Fruit fly (Drosophila melanogaster) whole organism, embryonic: ENCODE data around the gene CG7634.

Experiments used
- ATbp ChIP-seq: fragments of 200-800 bp; sonication (Bioruptor generic); optimal IDR thresholded peaks from 2 replicates; lab custom pipeline; 2017; ENCODE audit warnings: missing biosample characterization, mild to moderate bottlenecking, missing genetic modification characterization, missing genetic modification reagents
- Awh ChIP-seq: fragments of 200-800 bp; sonication (Bioruptor generic); IDR thresholded peaks from 2 replicates; pipeline ENCODE4, ENCODE4 v1.3.6; 2022; ENCODE audit warnings: missing biosample characterization, missing genetic modification characterization
- BtbVII ChIP-seq: fragments of 200-800 bp; sonication (Bioruptor generic); optimal IDR thresholded peaks from 3 replicates; lab custom pipeline; 2017; ENCODE audit warnings: missing biosample characterization, mild to moderate bottlenecking, missing genetic modification characterization
- CG10267 ChIP-seq: fragments of 200-800 bp; sonication (Bioruptor generic); optimal IDR thresholded peaks from 2 replicates; lab custom pipeline; 2018; ENCODE audit warnings: missing biosample characterization, mild to moderate bottlenecking, missing genetic modification characterization, moderate library complexity
- CG11085 ChIP-seq: fragments of 200-800 bp; sonication (Bioruptor generic); IDR thresholded peaks from 2 replicates; pipeline ENCODE4 v1.3.6; 2022; ENCODE audit warnings: missing biosample characterization, missing genetic modification characterization
- CG11695 ChIP-seq: fragments of 200-800 bp; sonication (Bioruptor generic); IDR thresholded peaks from 3 replicates; pipeline ENCODE4 v1.3.6; 2022; ENCODE audit warnings: missing biosample characterization, missing genetic modification characterization
- CG13424 ChIP-seq: fragments of 200-800 bp; sonication (Bioruptor generic); optimal IDR thresholded peaks from 2 replicates; lab custom pipeline; 2019; ENCODE audit warnings: missing biosample characterization, mild to moderate bottlenecking, missing genetic modification characterization, moderate library complexity
- CG14667 ChIP-seq: fragments of 200-800 bp; sonication (Bioruptor generic); IDR thresholded peaks from 2 replicates; pipeline ENCODE4 v1.3.6; 2022; ENCODE audit warnings: missing biosample characterization, missing genetic modification characterization
- CG16779 ChIP-seq: fragments of 200-800 bp; sonication (Bioruptor generic); IDR thresholded peaks from 2 replicates; pipeline ENCODE4 v1.3.6; 2022; ENCODE audit warnings: missing biosample characterization, missing genetic modification characterization
- CG17328 ChIP-seq: fragments of 200-800 bp; sonication (Bioruptor generic); IDR thresholded peaks from 2 replicates; pipeline ENCODE4 v1.3.6; 2022; ENCODE audit warnings: missing biosample characterization, missing genetic modification characterization
- CG17612 ChIP-seq: fragments of 200-800 bp; sonication (Bioruptor generic); IDR thresholded peaks from 2 replicates; pipeline ENCODE4 v1.3.6; 2022; ENCODE audit warnings: missing biosample characterization, missing genetic modification characterization
- CG18011 ChIP-seq: fragments of 200-800 bp; sonication (Bioruptor generic); optimal IDR thresholded peaks from 2 replicates; lab custom pipeline; 2017; ENCODE audit warnings: missing biosample characterization, missing genetic modification characterization, mild to moderate bottlenecking, moderate library complexity, missing genotype
- CG42726 ChIP-seq: fragments of 200-800 bp; sonication (Bioruptor generic); IDR thresholded peaks from 2 replicates; pipeline ENCODE4 v1.3.6; 2022; ENCODE audit warnings: missing biosample characterization, missing genetic modification characterization; ENCODE audit not compliant: partially characterized antibody
- CG4730 ChIP-seq: fragments of 200-800 bp; sonication (Bioruptor generic); IDR thresholded peaks from 2 replicates; pipeline ENCODE4 v1.3.6; 2022; ENCODE audit warnings: missing biosample characterization, missing genetic modification characterization
- CG6791 ChIP-seq: fragments of 200-800 bp; sonication (Bioruptor generic); IDR thresholded peaks from 3 replicates; pipeline ENCODE4 v1.3.6; 2022; ENCODE audit warnings: missing biosample characterization, missing genetic modification characterization; ENCODE audit not compliant: partially characterized antibody
- CG7928 ChIP-seq: fragments of 200-800 bp; sonication (Bioruptor generic); optimal IDR thresholded peaks from 2 replicates; lab custom pipeline; 2017; ENCODE audit warnings: missing biosample characterization, mild to moderate bottlenecking, missing genetic modification characterization
- CG8944 ChIP-seq: fragments of 200-800 bp; sonication (Bioruptor generic); optimal IDR thresholded peaks from 3 replicates; lab custom pipeline; 2016; ENCODE audit warnings: missing biosample characterization, missing genetic modification characterization
- Chrac-16 ChIP-seq: fragments of 200-800 bp; sonication (Bioruptor generic); optimal IDR thresholded peaks from 3 replicates; lab custom pipeline; 2016; ENCODE audit warnings: missing biosample characterization, missing genetic modification characterization
- Dbx ChIP-seq: fragments of 200-800 bp; sonication (Bioruptor generic); IDR thresholded peaks from 3 replicates; pipeline ENCODE4 v1.3.6; 2022; ENCODE audit warnings: missing biosample characterization, missing genetic modification characterization
- Jarid2 ChIP-seq: fragments of 200-800 bp; sonication (Bioruptor generic); optimal IDR thresholded peaks from 3 replicates; lab custom pipeline; 2017; ENCODE audit warnings: mild to moderate bottlenecking, missing biosample characterization, missing genetic modification reagents, missing genetic modification characterization
- Kr ChIP-seq: fragments of 200-800 bp; sonication (Bioruptor generic); optimal IDR thresholded peaks from 2 replicates; lab custom pipeline; 2017; ENCODE audit warnings: missing biosample characterization, mild to moderate bottlenecking, missing genetic modification characterization
- NFAT ChIP-seq: fragments of 200-800 bp; sonication (Bioruptor generic); IDR thresholded peaks from 2 replicates; pipeline ENCODE4 v1.3.6; 2022; ENCODE audit warnings: missing biosample characterization, missing genetic modification characterization
- NfI ChIP-seq: fragments of 200-800 bp; sonication (Bioruptor generic); optimal IDR thresholded peaks from 3 replicates; lab custom pipeline; 2018; ENCODE audit warnings: missing biosample characterization, mild to moderate bottlenecking, missing genetic modification characterization, moderate library complexity
- Opbp ChIP-seq: fragments of 200-800 bp; sonication (Bioruptor generic); IDR thresholded peaks from 3 replicates; pipeline ENCODE4 v1.3.6; 2022; ENCODE audit warnings: missing biosample characterization, missing genetic modification characterization; ENCODE audit not compliant: partially characterized antibody
- Pdp1 ChIP-seq, 2 experiments: fragments of 200-800 bp; sonication (Bioruptor generic); optimal IDR thresholded peaks; 3 replicates each; lab custom pipeline; 2016; ENCODE audit warnings: missing biosample characterization in 2 of 2, missing genetic modification characterization in 2 of 2, mild to moderate bottlenecking in 1 of 2, moderate library complexity in 1 of 2
- TFAM ChIP-seq: fragments of 200-800 bp; sonication (Bioruptor generic); optimal IDR thresholded peaks from 2 replicates; lab custom pipeline; 2017; ENCODE audit warnings: missing biosample characterization, missing genetic modification characterization, inconsistent platforms
- al ChIP-seq: fragments of 200-800 bp; sonication (Bioruptor generic); IDR thresholded peaks from 2 replicates; pipeline ENCODE4 v1.3.6; 2022; ENCODE audit warnings: missing biosample characterization, missing genetic modification characterization
- bowl ChIP-seq: fragments of 200-800 bp; sonication (Bioruptor generic); IDR thresholded peaks from 2 replicates; pipeline ENCODE4 v1.3.6; 2022; ENCODE audit warnings: missing biosample characterization, missing genetic modification characterization
- chn ChIP-seq: fragments of 200-800 bp; sonication (Bioruptor generic); optimal IDR thresholded peaks from 2 replicates; lab custom pipeline; 2016; ENCODE audit warnings: missing biosample characterization, missing genetic modification characterization
- dimm ChIP-seq: fragments of 200-800 bp; sonication (Bioruptor generic); IDR thresholded peaks from 2 replicates; pipeline ENCODE4 v1.3.6; 2022; ENCODE audit warnings: missing biosample characterization, missing genetic modification characterization
- dpn ChIP-seq, 2 experiments: fragments of 200-800 bp; sonication (Bioruptor generic); optimal IDR thresholded peaks; 3 replicates each; lab custom pipeline; 2016; ENCODE audit warnings: missing biosample characterization in 2 of 2, missing genetic modification characterization in 2 of 2
- gt ChIP-seq: fragments of 200-800 bp; sonication (Bioruptor generic); IDR thresholded peaks from 2 replicates; pipeline ENCODE4 v1.3.6; 2022; ENCODE audit warnings: missing biosample characterization, missing genetic modification characterization
- ham ChIP-seq: fragments of 200-800 bp; sonication (Bioruptor generic); IDR thresholded peaks from 2 replicates; pipeline ENCODE4 v1.3.6; 2022; ENCODE audit warnings: missing biosample characterization, missing genetic modification characterization
- inv ChIP-seq: fragments of 200-800 bp; sonication (Bioruptor generic); IDR thresholded peaks from 2 replicates; pipeline ENCODE4 v1.3.6; 2022; ENCODE audit warnings: missing biosample characterization, missing genetic modification characterization; ENCODE audit not compliant: partially characterized antibody
- jing ChIP-seq: fragments of 200-800 bp; sonication (Bioruptor generic); optimal IDR thresholded peaks from 2 replicates; lab custom pipeline; 2018; ENCODE audit warnings: missing biosample characterization, mild to moderate bottlenecking, missing genetic modification characterization
- knrl ChIP-seq: fragments of 200-800 bp; sonication (Bioruptor generic); IDR thresholded peaks from 3 replicates; pipeline ENCODE4 v1.3.6; 2022; ENCODE audit warnings: missing biosample characterization, missing genetic modification characterization; ENCODE audit not compliant: partially characterized antibody
- lola ChIP-seq, 3 experiments: fragments of >200 bp in 2 of 3; fragments of 200-800 bp in 1 of 3; sonication (Bioruptor generic) in 1 of 3; optimal IDR thresholded peaks; 2 replicates each; lab custom pipeline; 2017 to 2019; ENCODE audit warnings: missing biosample characterization in 3 of 3, missing genetic modification characterization in 3 of 3, mild to moderate bottlenecking in 1 of 3, moderate library complexity in 1 of 3
- onecut ChIP-seq: fragments of 200-800 bp; sonication (Bioruptor generic); IDR thresholded peaks from 2 replicates; pipeline ENCODE4 v1.3.6; 2022; ENCODE audit warnings: missing biosample characterization, missing genetic modification characterization
- pb ChIP-seq: fragments of 200-800 bp; sonication (Bioruptor generic); optimal IDR thresholded peaks from 3 replicates; lab custom pipeline; 2016; ENCODE audit warnings: missing biosample characterization, missing genetic modification characterization
- pho ChIP-seq: fragments of 200-800 bp; sonication (Bioruptor generic); optimal IDR thresholded peaks from 2 replicates; lab custom pipeline; 2016; ENCODE audit warnings: missing biosample characterization, missing genetic modification characterization
- pnt ChIP-seq: fragments of 200-800 bp; sonication (Bioruptor generic); optimal IDR thresholded peaks from 3 replicates; lab custom pipeline; 2016; ENCODE audit warnings: missing biosample characterization, missing genetic modification characterization
- sens ChIP-seq: fragments of 200-800 bp; sonication (Bioruptor generic); peaks from one replicate; lab custom pipeline; 2016; ENCODE audit warnings: missing biosample characterization, missing genetic modification characterization
- sob ChIP-seq: fragments of 200-800 bp; sonication (Bioruptor generic); IDR thresholded peaks from 2 replicates; pipeline ENCODE4 v1.3.6; 2022; ENCODE audit warnings: missing biosample characterization, missing genetic modification characterization
- stc ChIP-seq: fragments of 200-800 bp; sonication (Bioruptor generic); IDR thresholded peaks from 2 replicates; pipeline ENCODE4 v1.3.6; 2022; ENCODE audit warnings: missing biosample characterization, missing genetic modification characterization
- tup ChIP-seq: fragments of 200-800 bp; sonication (Bioruptor generic); optimal IDR thresholded peaks from 2 replicates; lab custom pipeline; 2016; ENCODE audit warnings: missing biosample characterization, mild to moderate bottlenecking, missing genetic modification characterization, moderate library complexity
- unc-4 ChIP-seq: fragments of 200-800 bp; sonication (Bioruptor generic); IDR thresholded peaks from 2 replicates; pipeline ENCODE4 v1.3.6; 2022; ENCODE audit warnings: missing biosample characterization, missing genetic modification characterization; ENCODE audit not compliant: partially characterized antibody
- zf30C ChIP-seq: fragments of 200-800 bp; sonication (Bioruptor generic); optimal IDR thresholded peaks from 3 replicates; lab custom pipeline; 2018; ENCODE audit warnings: missing biosample characterization, mild to moderate bottlenecking, missing genetic modification characterization

The CG7634 gene

DNA sequence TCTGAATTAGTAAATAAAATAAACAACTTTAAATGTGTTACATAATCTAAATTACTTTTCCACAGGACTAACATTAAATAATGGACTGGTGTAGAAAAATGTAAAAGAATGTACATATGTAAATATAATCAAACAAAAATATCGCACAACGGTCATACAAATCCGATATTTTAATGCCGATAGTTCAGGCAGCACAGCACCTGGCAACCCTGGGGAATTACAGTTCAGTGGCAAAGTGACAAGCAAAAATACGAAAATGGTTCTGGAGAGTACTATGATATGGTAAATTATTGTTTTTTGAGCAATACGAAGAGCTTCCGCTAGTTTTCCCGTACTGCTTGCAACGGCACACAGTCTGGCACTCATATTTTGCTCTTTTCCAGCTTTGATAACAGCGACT lies 28.4 kb upstream of the CG7634 start, which contains the start of gene Rpn10 (continued):
- peak; percentile 8 to 86 for TF ChIP-seq Pdp1 (GFP tag; optimal IDR thresholded peaks at IDR 0.05; lab: Kevin White, UChicago)
- TF ChIP-seq knrl (GFP tag; lab: Robert Waterston, UW) = peak; percentile 98
- TF ChIP-seq sens (GFP tag; lab: Kevin White, UChicago) = peak; percentile 46
- peak; percentile 65; the same call in 1 of the 2 replicates for TF ChIP-seq sob (GFP tag; lab: Robert Waterston, UW)
- TF ChIP-seq chn = peak; percentile 40
- no peak for TF ChIP-seq jing
- no peak for TF ChIP-seq Awh (GFP tag; lab: Robert Waterston, UW)
- peak; percentile 5 for TF ChIP-seq CG8944 (GFP tag; lab: Kevin White, UChicago)
- no peak for TF ChIP-seq CG7928
- TF ChIP-seq NfI = no peak
- TF ChIP-seq CG42726 (GFP tag; lab: Robert Waterston, UW) = peak; percentile 98
- peak; percentile 76 for TF ChIP-seq Dbx
- no peak for TF ChIP-seq Kr (GFP tag; lab: Kevin White, UChicago)
- TF ChIP-seq lola (GFP tag; optimal IDR thresholded peaks at IDR 0.05; lab: Kevin White, UChicago) = peak in 1 of 3 experiments; percentile 13
- no peak for TF ChIP-seq dimm (GFP tag; lab: Robert Waterston, UW)
- TF ChIP-seq Jarid2 (GFP tag; lab: Kevin White, UChicago) = no peak
- peak; percentile 78 for TF ChIP-seq zf30C (GFP tag; lab: Kevin White, UChicago)
- peak; percentile 97 for TF ChIP-seq inv (GFP tag; lab: Robert Waterston, UW)
- no peak for TF ChIP-seq onecut (GFP tag; lab: Robert Waterston, UW)
- TF ChIP-seq tup = no peak
- no peak for TF ChIP-seq stc
- TF ChIP-seq CG11695 (GFP tag; lab: Robert Waterston, UW) = no peak
- TF ChIP-seq pnt (GFP tag; lab: Kevin White, UChicago) = no peak
- TF ChIP-seq CG18011 (GFP tag; lab: Kevin White, UChicago) = no peak
- TF ChIP-seq CG4730 = no peak
- peak; percentile 44 for TF ChIP-seq CG13424 (tag; lab: Kevin White, UChicago)
- peak; percentile 58 for TF ChIP-seq CG10267
- TF ChIP-seq pb (GFP tag; lab: Kevin White, UChicago) = no peak
- TF ChIP-seq CG14667 (GFP tag; lab: Robert Waterston, UW) = no peak
- TF ChIP-seq CG16779 = no peak
- no peak for TF ChIP-seq al (GFP tag; lab: Robert Waterston, UW)
- no peak for TF ChIP-seq NFAT (GFP tag; lab: Robert Waterston, UW)
- no peak for TF ChIP-seq CG17612 (GFP tag; lab: Robert Waterston, UW)
- TF ChIP-seq ham = no peak
- peak; percentile 49 for TF ChIP-seq Chrac-16 (GFP tag; lab: Kevin White, UChicago)
- no peak for TF ChIP-seq ATbp (GFP tag; lab: Kevin White, UChicago)
- TF ChIP-seq unc-4 (GFP tag; lab: Robert Waterston, UW) = peak; percentile 97
- no peak for TF ChIP-seq gt (GFP tag; lab: Robert Waterston, UW)
- TF ChIP-seq TFAM (GFP tag; lab: Kevin White, UChicago) = no peak
- no peak for TF ChIP-seq pho (GFP tag; lab: Kevin White, UChicago)
- no peak for TF ChIP-seq CG11085 (GFP tag; lab: Robert Waterston, UW)
- peak; percentile 98 for TF ChIP-seq Opbp
- no peak for TF ChIP-seq bowl
- TF ChIP-seq CG6791 (GFP tag; lab: Robert Waterston, UW) = peak; percentile 98
- no peak for TF ChIP-seq BtbVII (GFP tag; lab: Kevin White, UChicago)
- no peak for TF ChIP-seq CG17328
- TF ChIP-seq dpn (GFP tag; optimal IDR thresholded peaks at IDR 0.05; lab: Kevin White, UChicago) = peak in 1 of 2 experiments; percentile 28
